Fruit fly (Drosophila melanogaster): Measurements from ENCODE around the gene Task7.

dm6 chr3R:9434543-9435407 lies 22.7 kb upstream of the Task7 start:
- TF ChIP-seq CG32532 (GFP tag; IDR thresholded peaks at IDR 0.05) (peak; percentile 90), bbx (GFP tag; IDR thresholded peaks at IDR 0.05; ENCODE audit: partially characterized antibody) (no peak), Hmr (GFP tag; optimal IDR thresholded peaks at IDR 0.05) (peak; percentile 91), inv (GFP tag; IDR thresholded peaks at IDR 0.05; ENCODE audit: partially characterized antibody) (no peak)

Data from whole organism, embryonic.